Fruit fly (Drosophila melanogaster) whole organism, embryonic: Measurements from ENCODE around the gene KFase.

Source experiments
- Ada2b ChIP-seq: fragments of 200-800 bp; sonication (Bioruptor generic); IDR thresholded peaks from 2 replicates; pipeline ENCODE4 v1.3.6; 2022; ENCODE audit warnings: missing biosample characterization, missing genetic modification characterization
- CG10366 ChIP-seq: fragments of 200-800 bp; sonication (Bioruptor generic); IDR thresholded peaks from 2 replicates; pipeline ENCODE4 v1.3.6; 2022; ENCODE audit warnings: missing biosample characterization, missing genetic modification characterization
- CG11247 ChIP-seq: fragments of 200-800 bp; sonication (Bioruptor generic); IDR thresholded peaks from 2 replicates; pipeline ENCODE4 v1.3.6; 2022; ENCODE audit warnings: missing biosample characterization, missing genetic modification characterization
- CG11695 ChIP-seq: fragments of 200-800 bp; sonication (Bioruptor generic); IDR thresholded peaks from 3 replicates; pipeline ENCODE4 v1.3.6; 2022; ENCODE audit warnings: missing biosample characterization, missing genetic modification characterization
- CG12104 ChIP-seq: fragments of 200-800 bp; sonication (Bioruptor generic); optimal IDR thresholded peaks from 3 replicates; lab custom pipeline; 2016; ENCODE audit warnings: missing biosample characterization, missing genetic modification characterization
- CG1233 ChIP-seq: fragments of 200-800 bp; sonication (Bioruptor generic); optimal IDR thresholded peaks from 4 replicates; lab custom pipeline; 2018; ENCODE audit warnings: missing biosample characterization, mild to moderate bottlenecking, missing genetic modification characterization
- CG13424 ChIP-seq: fragments of 200-800 bp; sonication (Bioruptor generic); optimal IDR thresholded peaks from 2 replicates; lab custom pipeline; 2019; ENCODE audit warnings: missing biosample characterization, mild to moderate bottlenecking, missing genetic modification characterization, moderate library complexity
- CG1529 ChIP-seq: fragments of 200-800 bp; sonication (Bioruptor generic); optimal IDR thresholded peaks from 3 replicates; lab custom pipeline; 2018; ENCODE audit warnings: missing biosample characterization, missing genetic modification characterization
- CG1647 ChIP-seq: fragments of 200-800 bp; sonication (Bioruptor generic); optimal IDR thresholded peaks from 3 replicates; lab custom pipeline; 2016; ENCODE audit warnings: missing biosample characterization, missing genetic modification characterization
- CG16779 ChIP-seq: fragments of 200-800 bp; sonication (Bioruptor generic); IDR thresholded peaks from 2 replicates; pipeline ENCODE4 v1.3.6; 2022; ENCODE audit warnings: missing biosample characterization, missing genetic modification characterization
- CG17361 ChIP-seq: fragments of 200-800 bp; sonication (Bioruptor generic); IDR thresholded peaks from 3 replicates; pipeline ENCODE4 v1.3.6; 2022; ENCODE audit warnings: missing biosample characterization, missing genetic modification characterization
- CG17612 ChIP-seq: fragments of 200-800 bp; sonication (Bioruptor generic); IDR thresholded peaks from 2 replicates; pipeline ENCODE4 v1.3.6; 2022; ENCODE audit warnings: missing biosample characterization, missing genetic modification characterization
- CG2875 ChIP-seq: fragments of 200-800 bp; sonication (Bioruptor generic); optimal IDR thresholded peaks from 2 replicates; lab custom pipeline; 2017; ENCODE audit warnings: missing biosample characterization, mild to moderate bottlenecking, missing genetic modification characterization, missing genetic modification reagents
- CG3726 ChIP-seq: fragments of 200-800 bp; sonication (Bioruptor generic); IDR thresholded peaks from 3 replicates; pipeline ENCODE4, ENCODE4 v1.3.6; 2022; ENCODE audit warnings: missing biosample characterization, missing genetic modification characterization
- CG3995 ChIP-seq: fragments of 200-800 bp; sonication (Bioruptor generic); optimal IDR thresholded peaks from 3 replicates; lab custom pipeline; 2016; ENCODE audit warnings: missing biosample characterization, missing genetic modification characterization
- CG4404 ChIP-seq: fragments of 200-800 bp; sonication (Bioruptor generic); IDR thresholded peaks from 2 replicates; pipeline ENCODE4 v1.3.6; 2022; ENCODE audit warnings: missing biosample characterization, missing genetic modification characterization
- CG4730 ChIP-seq: fragments of 200-800 bp; sonication (Bioruptor generic); IDR thresholded peaks from 2 replicates; pipeline ENCODE4 v1.3.6; 2022; ENCODE audit warnings: missing biosample characterization, missing genetic modification characterization
- CG5245 ChIP-seq: fragments of 200-800 bp; sonication (Bioruptor generic); optimal IDR thresholded peaks from 3 replicates; lab custom pipeline; 2016; ENCODE audit warnings: missing biosample characterization, missing genetic modification characterization
- CG6272 ChIP-seq: fragments of 200-800 bp; sonication (Bioruptor generic); IDR thresholded peaks from 2 replicates; pipeline ENCODE4 v1.3.6; 2022; ENCODE audit warnings: missing biosample characterization, missing genetic modification characterization
- CG8359 ChIP-seq: fragments of 200-800 bp; sonication (Bioruptor generic); optimal IDR thresholded peaks from 2 replicates; lab custom pipeline; 2017; ENCODE audit warnings: missing biosample characterization, mild to moderate bottlenecking, missing genetic modification characterization, borderline replicate concordance
- CG9215 ChIP-seq: fragments of 200-800 bp; sonication (Bioruptor generic); IDR thresholded peaks from 2 replicates; pipeline ENCODE4 v1.3.6; 2022; ENCODE audit warnings: missing biosample characterization, missing genetic modification characterization
- CG9876 ChIP-seq: fragments of 200-800 bp; sonication (Bioruptor generic); optimal IDR thresholded peaks from 2 replicates; lab custom pipeline; 2016; ENCODE audit warnings: missing biosample characterization, missing genetic modification characterization
- Dad ChIP-seq: fragments of 200-800 bp; sonication (Bioruptor generic); optimal IDR thresholded peaks from 3 replicates; lab custom pipeline; 2016; ENCODE audit warnings: missing biosample characterization, missing genetic modification characterization
- Deaf1 ChIP-seq: fragments of 200-800 bp; optimal IDR thresholded peaks from 3 replicates; lab custom pipeline; 2019; ENCODE audit warnings: missing biosample characterization, mild to moderate bottlenecking, missing genetic modification characterization, moderate library complexity
- Dip3 ChIP-seq: fragments of 200-800 bp; sonication (Bioruptor generic); optimal IDR thresholded peaks from 3 replicates; lab custom pipeline; 2016; ENCODE audit warnings: missing biosample characterization, missing genetic modification characterization
- GATAe ChIP-seq: fragments of 200-800 bp; sonication (Bioruptor generic); conservative IDR thresholded peaks from 2 replicates; pipeline ENCODE4 v1.3.6; 2022; ENCODE audit warnings: missing biosample characterization, missing genetic modification characterization
- Hmr ChIP-seq: fragments of 200-800 bp; sonication (Bioruptor generic); optimal IDR thresholded peaks from 3 replicates; lab custom pipeline; 2017; ENCODE audit warnings: mild to moderate bottlenecking, missing biosample characterization, missing genetic modification reagents, missing genetic modification characterization
- Med ChIP-seq: fragments of 200-800 bp; sonication (Bioruptor generic); peaks from one replicate; lab custom pipeline; 2016; ENCODE audit warnings: missing biosample characterization, missing genetic modification characterization, mild to moderate bottlenecking, inconsistent platforms, moderate library complexity
- Meics ChIP-seq: fragments of 200-800 bp; sonication (Bioruptor generic); optimal IDR thresholded peaks from 2 replicates; lab custom pipeline; 2017; ENCODE audit warnings: missing biosample characterization, mild to moderate bottlenecking, missing genetic modification characterization
- NK7.1 ChIP-seq: fragments of 200-800 bp; sonication (Bioruptor generic); optimal IDR thresholded peaks from 3 replicates; lab custom pipeline; 2016; ENCODE audit warnings: missing biosample characterization, missing genetic modification characterization
- Optix ChIP-seq: fragments of 200-800 bp; sonication (Bioruptor generic); IDR thresholded peaks from 3 replicates; pipeline ENCODE4 v1.3.6; 2022; ENCODE audit warnings: missing biosample characterization, missing genetic modification characterization
- Xbp1 ChIP-seq: fragments of 200-800 bp; sonication (Bioruptor generic); optimal IDR thresholded peaks from 3 replicates; lab custom pipeline; 2016; ENCODE audit warnings: missing biosample characterization, mild to moderate bottlenecking, missing genetic modification characterization
- YL-1 ChIP-seq: fragments of 200-800 bp; sonication (Bioruptor generic); optimal IDR thresholded peaks from 3 replicates; lab custom pipeline; 2017; ENCODE audit warnings: missing biosample characterization, mild to moderate bottlenecking, missing genetic modification characterization
- aop ChIP-seq: fragments of 200-800 bp; sonication (Bioruptor generic); IDR thresholded peaks from 2 replicates; pipeline ENCODE4 v1.3.6; 2022; ENCODE audit warnings: missing biosample characterization, missing genetic modification characterization
- croc ChIP-seq: fragments of 200-800 bp; sonication (Bioruptor generic); conservative IDR thresholded peaks from 3 replicates; pipeline ENCODE4 v1.3.6; 2022; ENCODE audit warnings: missing biosample characterization, missing genetic modification characterization
- ewg ChIP-seq: fragments of 200-800 bp; sonication (Bioruptor generic); optimal IDR thresholded peaks from 3 replicates; lab custom pipeline; 2017; ENCODE audit warnings: mild to moderate bottlenecking, missing biosample characterization, missing genetic modification reagents, missing genetic modification characterization
- fd3F ChIP-seq: fragments of 200-800 bp; sonication (Bioruptor generic); optimal IDR thresholded peaks from 2 replicates; lab custom pipeline; 2018; ENCODE audit warnings: missing biosample characterization, mild to moderate bottlenecking, missing genetic modification characterization, moderate library complexity
- fd64A ChIP-seq: fragments of 200-800 bp; sonication (Bioruptor generic); optimal IDR thresholded peaks from 3 replicates; lab custom pipeline; 2018; ENCODE audit warnings: missing biosample characterization, mild to moderate bottlenecking, missing genetic modification characterization
- grn ChIP-seq: fragments of 200-800 bp; sonication (Bioruptor generic); optimal IDR thresholded peaks from 3 replicates; lab custom pipeline; 2017; ENCODE audit warnings: missing biosample characterization, missing genetic modification characterization
- gro ChIP-seq: fragments of 200-800 bp; sonication (Bioruptor generic); optimal IDR thresholded peaks from 2 replicates; lab custom pipeline; 2016; ENCODE audit warnings: missing biosample characterization, missing genetic modification characterization
- gt ChIP-seq: fragments of 200-800 bp; sonication (Bioruptor generic); IDR thresholded peaks from 2 replicates; pipeline ENCODE4 v1.3.6; 2022; ENCODE audit warnings: missing biosample characterization, missing genetic modification characterization
- hbn ChIP-seq: fragments of 200-800 bp; sonication (Bioruptor generic); IDR thresholded peaks from 2 replicates; pipeline ENCODE4 v1.3.6; 2022; ENCODE audit warnings: missing biosample characterization, missing genetic modification characterization; ENCODE audit not compliant: partially characterized antibody
- insv ChIP-seq, 2 experiments: fragments of 200-800 bp; sonication (Bioruptor generic); optimal IDR thresholded peaks; 3 replicates each; lab custom pipeline; 2016 to 2018; ENCODE audit warnings: missing biosample characterization in 2 of 2, missing genetic modification characterization in 2 of 2
- kah ChIP-seq: fragments of 200-800 bp; sonication (Bioruptor generic); optimal IDR thresholded peaks from 2 replicates; lab custom pipeline; 2018; ENCODE audit warnings: missing biosample characterization, mild to moderate bottlenecking, missing genetic modification characterization
- kay ChIP-seq: fragments of 200-800 bp; sonication (Bioruptor generic); optimal IDR thresholded peaks from 2 replicates; lab custom pipeline; 2016; ENCODE audit warnings: missing biosample characterization, missing genetic modification characterization
- mirr ChIP-seq: fragments of 200-800 bp; sonication (Bioruptor generic); optimal IDR thresholded peaks from 3 replicates; lab custom pipeline; 2018; ENCODE audit warnings: missing biosample characterization, mild to moderate bottlenecking, missing genetic modification characterization
- nerfin-1 ChIP-seq: fragments of 200-800 bp; sonication (Bioruptor generic); optimal IDR thresholded peaks from 3 replicates; lab custom pipeline; 2019; ENCODE audit warnings: missing biosample characterization, mild to moderate bottlenecking, missing genetic modification characterization, moderate library complexity
- prd ChIP-seq, 3 experiments: fragments of >200 bp in 2 of 3; fragments of 200-800 bp in 1 of 3; sonication (Bioruptor generic) in 1 of 3; optimal IDR thresholded peaks in 2 of 3; IDR thresholded peaks in 1 of 3; 2 replicates in 2 of 3; 3 replicates in 1 of 3; pipeline versions ENCODE4 v1.3.6 to Lab custom; 2017 to 2022; ENCODE audit warnings: missing biosample characterization in 1 of 3, missing genetic modification characterization in 1 of 3
- ranshi ChIP-seq: fragments of 200-800 bp; sonication (Bioruptor generic); IDR thresholded peaks from 2 replicates; pipeline ENCODE4 v1.3.6; 2022; ENCODE audit warnings: missing biosample characterization, missing genetic modification characterization
- ro ChIP-seq: fragments of 200-800 bp; sonication (Bioruptor generic); IDR thresholded peaks from 2 replicates; pipeline ENCODE4 v1.3.6; 2022; ENCODE audit warnings: missing biosample characterization, missing genetic modification characterization
- tgo ChIP-seq: fragments of 200-800 bp; sonication (Bioruptor generic); IDR thresholded peaks from 3 replicates; pipeline ENCODE4 v1.3.6; 2022; ENCODE audit warnings: missing biosample characterization, missing genetic modification characterization
- tna ChIP-seq: fragments of 200-800 bp; sonication (Bioruptor generic); IDR thresholded peaks from 2 replicates; pipeline ENCODE4 v1.3.6; 2022; ENCODE audit warnings: missing biosample characterization, missing genetic modification characterization; ENCODE audit not compliant: partially characterized antibody

KFase gene

DNA sequence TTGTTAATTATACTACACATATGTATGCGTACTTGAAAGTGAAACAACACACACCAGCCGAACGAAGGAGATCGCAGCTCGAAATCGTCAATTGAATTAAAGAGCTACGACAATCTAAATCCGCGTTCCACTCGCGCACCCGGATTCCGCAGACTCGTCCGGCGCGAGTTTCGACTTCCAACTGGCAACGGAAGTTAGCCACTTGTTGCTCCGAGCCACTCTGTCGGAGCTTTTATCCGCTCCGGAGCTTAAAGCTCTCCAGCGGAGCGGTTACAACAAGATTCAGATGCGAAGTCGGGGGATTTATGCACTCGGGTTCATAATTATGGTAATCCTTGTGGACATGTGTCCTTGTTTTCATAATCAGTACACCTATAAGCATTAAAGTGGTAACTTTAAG lies 23.1 kb downstream of the KFase start, which contains the start of gene Rchy1 (continued):
- TF ChIP-seq NK7.1 (no peak), croc (GFP tag; lab: Robert Waterston, UW) (no peak), ro (GFP tag; lab: Robert Waterston, UW) (no peak), nerfin-1 (tag; lab: Kevin White, UChicago) (no peak), CG1233 (GFP tag; lab: Kevin White, UChicago) (peak; percentile 9), tgo (GFP tag; lab: Robert Waterston, UW) (no peak; the same call in 2 of the 3 replicates), kay (GFP tag; lab: Kevin White, UChicago) (no peak), Hmr (GFP tag; lab: Kevin White, UChicago) (peak; percentile 46), CG9876 (GFP tag; lab: Kevin White, UChicago) (no peak), gt (GFP tag; lab: Robert Waterston, UW) (no peak), CG2875 (peak; percentile 26), hbn (GFP tag; lab: Robert Waterston, UW) (no peak), ewg (GFP tag; lab: Kevin White, UChicago) (no peak), CG4404 (GFP tag; lab: Robert Waterston, UW) (no peak), CG3995 (GFP tag; lab: Kevin White, UChicago) (no peak), CG3726 (GFP tag; lab: Robert Waterston, UW) (no peak), aop (GFP tag; lab: Robert Waterston, UW) (no peak), tna (no peak; the same call in 1 of the 2 replicates), CG13424 (peak; percentile 6), CG1647 (no peak), gro (GFP tag; lab: Kevin White, UChicago) (peak; percentile 54), prd (optimal IDR thresholded peaks at IDR 0.05; lab: Kevin White, UChicago) (no peak), prd (GFP tag; IDR thresholded peaks at IDR 0.05; lab: Robert Waterston, UW) (no peak), CG10366 (GFP tag; lab: Robert Waterston, UW) (no peak), Dad (GFP tag; lab: Kevin White, UChicago) (no peak), YL-1 (GFP tag; lab: Kevin White, UChicago) (no peak), Med (GFP tag; lab: Kevin White, UChicago) (peak; percentile 87), CG5245 (GFP tag; lab: Kevin White, UChicago) (no peak), CG6272 (no peak), grn (no peak), fd64A (GFP tag; lab: Kevin White, UChicago) (peak; percentile 9), CG1529 (GFP tag; lab: Kevin White, UChicago) (no peak), Meics (GFP tag; lab: Kevin White, UChicago) (peak; percentile 46), Dip3 (no peak), Ada2b (no peak), Xbp1 (GFP tag; lab: Kevin White, UChicago) (no peak), CG16779 (0 out of 2 replicates have a peak, but pooled peaks have one; percentile 18), kah (GFP tag; lab: Kevin White, UChicago) (peak; percentile 98), CG17361 (GFP tag; lab: Robert Waterston, UW) (no peak), ranshi (GFP tag; lab: Robert Waterston, UW) (peak; percentile 9; the same call in 1 of the 2 replicates), CG12104 (GFP tag; lab: Kevin White, UChicago) (no peak), Deaf1 (tag; lab: Kevin White, UChicago) (peak; percentile 79), Optix (GFP tag; lab: Robert Waterston, UW) (no peak), CG4730 (GFP tag; lab: Robert Waterston, UW) (no peak), CG17612 (GFP tag; lab: Robert Waterston, UW) (no peak), fd3F (no peak), CG9215 (no peak), insv (GFP tag; optimal IDR thresholded peaks at IDR 0.05; lab: Kevin White, UChicago) (no peak), CG8359 (GFP tag; lab: Kevin White, UChicago) (no peak), CG11695 (GFP tag; lab: Robert Waterston, UW) (0 out of 3 replicates have a peak, but pooled peaks have one; percentile 19), mirr (peak; percentile 81), CG11247 (peak; percentile 8; the same call in 1 of the 2 replicates), GATAe (GFP tag; lab: Robert Waterston, UW) (no peak)
